Worm (Caenorhabditis elegans): Measurements from ENCODE around the gene sma-6.

DNA sequence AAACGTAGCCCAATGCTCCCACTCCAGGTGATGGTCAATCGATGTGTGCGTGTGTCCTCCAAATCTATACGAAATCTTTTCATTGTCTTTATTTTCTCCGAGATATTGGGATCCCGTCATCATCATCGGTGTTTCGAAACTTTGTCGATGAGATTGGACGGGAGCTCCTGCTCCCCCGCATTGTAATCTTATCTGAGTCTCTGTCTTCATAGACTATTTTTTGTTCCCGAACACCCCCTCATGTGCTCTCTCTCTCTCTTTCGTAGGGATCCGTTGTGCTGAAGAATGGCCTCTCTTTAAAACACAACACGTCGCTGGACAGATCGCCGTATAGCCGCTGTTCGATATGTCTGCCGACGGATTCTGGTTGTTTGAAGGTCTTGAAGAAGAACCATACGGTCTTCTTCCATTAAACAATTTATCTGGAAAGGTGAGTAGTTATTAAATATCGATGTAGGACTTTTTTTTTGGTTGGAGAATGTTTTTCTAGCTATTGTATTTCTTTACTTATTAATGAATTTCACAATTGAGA lies 21.0 kb upstream of the sma-6 start, which contains the start of gene C29F5.1:
- no peak for TF ChIP-seq hmbx-1 (tag; optimal IDR thresholded peaks at IDR 0.05)
- no peak for TF ChIP-seq scrt-1 (GFP tag; IDR thresholded peaks at IDR 0.05)
- TF ChIP-seq pes-1 (GFP tag; IDR thresholded peaks at IDR 0.05): no peak
- no peak for TF ChIP-seq flt-1 (GFP tag; IDR thresholded peaks at IDR 0.05)
- no peak for TF ChIP-seq hnd-1 (tag; optimal IDR thresholded peaks at IDR 0.05)
- no peak for TF ChIP-seq ama-1 (optimal IDR thresholded peaks at IDR 0.05)
- TF ChIP-seq tra-4 (tag; optimal IDR thresholded peaks at IDR 0.05): no peak
- no peak for TF ChIP-seq tbx-37 (GFP tag; conservative IDR thresholded peaks at IDR 0.05)
